Fruit fly (Drosophila melanogaster): ENCODE results near the gene Alg10.
A peak's percentile ranks its signal among the peaks of the same experiment; 100 is the strongest.

Gene Alg10

DNA sequence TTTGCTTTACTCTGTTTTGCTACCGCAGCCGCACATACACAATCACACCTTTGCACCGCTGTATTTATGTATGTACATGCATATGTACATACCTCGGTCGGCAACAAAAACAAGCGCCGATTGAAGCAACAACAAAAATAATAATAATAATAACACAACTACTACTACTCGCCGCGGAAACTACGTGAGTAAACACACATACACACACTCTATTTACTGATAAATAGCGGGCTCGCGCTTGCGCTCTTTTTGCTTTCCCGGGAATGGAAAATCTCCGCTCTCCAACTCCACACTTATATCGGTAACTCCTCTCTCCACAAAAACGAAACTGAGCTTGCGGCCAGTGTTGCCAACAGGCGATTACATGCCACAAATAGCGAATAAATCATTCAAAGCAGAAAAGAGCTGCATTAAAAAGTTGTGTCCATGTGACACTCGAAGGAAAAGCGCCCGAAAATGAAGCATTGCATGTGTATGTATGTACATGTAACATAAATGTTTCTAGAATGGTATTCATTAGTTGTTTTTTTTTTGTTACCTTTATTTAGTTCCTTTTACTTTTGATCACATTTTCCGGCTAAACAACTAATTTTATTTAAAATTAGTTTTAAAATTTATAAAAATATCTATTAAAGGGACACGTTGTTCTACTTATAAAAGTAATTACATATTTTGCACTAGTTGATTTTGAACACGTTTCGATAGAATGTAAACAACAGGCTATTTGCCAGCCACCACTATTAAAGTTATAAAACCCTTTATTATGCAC lies 46.0 kb upstream of the Alg10 start (continued):
- TF ChIP-seq Dip3 (GFP tag; optimal IDR thresholded peaks at IDR 0.05) (peak; percentile 31), Med (GFP tag) (peak; percentile 92), ash1 (GFP tag; optimal IDR thresholded peaks at IDR 0.05) (peak; percentile 79), CG11398 (GFP tag; optimal IDR thresholded peaks at IDR 0.05) (peak; percentile 68), dm (GFP tag; optimal IDR thresholded peaks at IDR 0.05) (peak; percentile 62), CG8290 (GFP tag; optimal IDR thresholded peaks at IDR 0.05) (peak; percentile 43), CG8290 (tag; optimal IDR thresholded peaks at IDR 0.05) (peak; percentile 87 to 88), CG4820 (GFP tag; optimal IDR thresholded peaks at IDR 0.05) (no peak), Chrac-16 (GFP tag; optimal IDR thresholded peaks at IDR 0.05) (no peak), crc (GFP tag; optimal IDR thresholded peaks at IDR 0.05) (peak; percentile 64), CG16863 (GFP tag; optimal IDR thresholded peaks at IDR 0.05) (peak; percentile 54), MESR4 (GFP tag; optimal IDR thresholded peaks at IDR 0.05) (peak; percentile 41), CG2678 (tag; optimal IDR thresholded peaks at IDR 0.05) (peak; percentile 84), CG5180 (GFP tag; optimal IDR thresholded peaks at IDR 0.05) (peak; percentile 77), Sox100B (GFP tag; optimal IDR thresholded peaks at IDR 0.05) (peak; percentile 72), wdn (GFP tag; IDR thresholded peaks at IDR 0.05) (peak; percentile 51; the same call in 1 of the 2 replicates), CG10565 (GFP tag; optimal IDR thresholded peaks at IDR 0.05) (no peak), CG2199 (GFP tag; IDR thresholded peaks at IDR 0.05) (0 out of 3 replicates have a peak, but pooled peaks have one; percentile 71), Spps (tag; optimal IDR thresholded peaks at IDR 0.05) (peak; percentile 44), chn (GFP tag; optimal IDR thresholded peaks at IDR 0.05) (no peak), kni (GFP tag; optimal IDR thresholded peaks at IDR 0.05) (peak; percentile 99), Optix (GFP tag; IDR thresholded peaks at IDR 0.05) (peak; percentile 57; the same call in 1 of the 3 replicates), CG17361 (GFP tag; IDR thresholded peaks at IDR 0.05) (peak; percentile 64; the same call in 1 of the 3 replicates), row (GFP tag; IDR thresholded peaks at IDR 0.05) (peak; percentile 43), CG12299 (tag; optimal IDR thresholded peaks at IDR 0.05) (peak; percentile 87), CG14050 (GFP tag; IDR thresholded peaks at IDR 0.05) (peak; percentile 48; the same call in 1 of the 3 replicates), CG4617 (GFP tag; optimal IDR thresholded peaks at IDR 0.05; ENCODE audit: borderline replicate concordance) (peak; percentile 12), CG18011 (GFP tag; optimal IDR thresholded peaks at IDR 0.05) (peak; percentile 23), dpn (GFP tag; optimal IDR thresholded peaks at IDR 0.05) (peak; percentile 16 to 49), Xrp1 (GFP tag; IDR thresholded peaks at IDR 0.05) (peak; percentile 86), CG17385 (GFP tag; optimal IDR thresholded peaks at IDR 0.05) (peak; percentile 68), CG17359 (tag; optimal IDR thresholded peaks at IDR 0.05) (peak; percentile 73), CG2120 (GFP tag; optimal IDR thresholded peaks at IDR 0.05) (peak; percentile 56), gro (GFP tag; optimal IDR thresholded peaks at IDR 0.05) (peak; percentile 72), CG18476 (GFP tag; optimal IDR thresholded peaks at IDR 0.05) (peak; percentile 46), HHEX (GFP tag; optimal IDR thresholded peaks at IDR 0.05) (peak; percentile 83), H2.0 (GFP tag; IDR thresholded peaks at IDR 0.05) (peak; percentile 57; the same call in 1 of the 2 replicates), pita (GFP tag; optimal IDR thresholded peaks at IDR 0.05) (no peak), MTF-1 (GFP tag; optimal IDR thresholded peaks at IDR 0.05; ENCODE audit: borderline replicate concordance) (peak; percentile 86), HmgD (GFP tag; optimal IDR thresholded peaks at IDR 0.05) (peak; percentile 35), CG32772 (GFP tag; IDR thresholded peaks at IDR 0.05) (no peak), ATbp (GFP tag; optimal IDR thresholded peaks at IDR 0.05) (peak; percentile 94), ab (GFP tag; optimal IDR thresholded peaks at IDR 0.05) (no peak), CG4707 (GFP tag; optimal IDR thresholded peaks at IDR 0.05) (peak; percentile 72), CG15269 (tag; optimal IDR thresholded peaks at IDR 0.05) (peak; percentile 62), cas (GFP tag; IDR thresholded peaks at IDR 0.05) (no peak), eve (GFP tag; optimal IDR thresholded peaks at IDR 0.05) (no peak), B-H2 (GFP tag; optimal IDR thresholded peaks at IDR 0.05) (peak; percentile 92), CG5953 (GFP tag; IDR thresholded peaks at IDR 0.05) (peak; percentile 49)

Measured in whole organism, embryonic.